Fruit fly (Drosophila melanogaster) whole organism, embryonic: ENCODE measurements around the gene CG7695.

Source experiments
- Atf6 ChIP-seq: fragments of 200-800 bp; sonication (Bioruptor generic); IDR thresholded peaks from 2 replicates; pipeline ENCODE4 v1.3.6; 2022; ENCODE audit warnings: missing biosample characterization, missing genetic modification characterization
- Bdp1 ChIP-seq: fragments of 200-800 bp; sonication (Bioruptor generic); optimal IDR thresholded peaks from 3 replicates; lab custom pipeline; 2016; ENCODE audit warnings: missing biosample characterization, missing genetic modification characterization
- CG10209 ChIP-seq: fragments of 200-800 bp; sonication (Bioruptor generic); optimal IDR thresholded peaks from 3 replicates; lab custom pipeline; 2017; ENCODE audit warnings: missing biosample characterization, mild to moderate bottlenecking, missing genetic modification characterization, missing genetic modification reagents
- CG11695 ChIP-seq: fragments of 200-800 bp; sonication (Bioruptor generic); IDR thresholded peaks from 3 replicates; pipeline ENCODE4 v1.3.6; 2022; ENCODE audit warnings: missing biosample characterization, missing genetic modification characterization
- CG12071 ChIP-seq: fragments of 200-800 bp; sonication (Bioruptor generic); optimal IDR thresholded peaks from 3 replicates; lab custom pipeline; 2018; ENCODE audit warnings: missing biosample characterization, mild to moderate bottlenecking, missing genetic modification characterization
- CG15073 ChIP-seq: fragments of 200-800 bp; sonication (Bioruptor generic); optimal IDR thresholded peaks from 2 replicates; lab custom pipeline; 2016; ENCODE audit warnings: missing biosample characterization, missing genetic modification characterization
- CG15696 ChIP-seq: fragments of 200-800 bp; sonication (Bioruptor generic); optimal IDR thresholded peaks from 2 replicates; lab custom pipeline; 2019; ENCODE audit warnings: missing biosample characterization, mild to moderate bottlenecking, missing genetic modification characterization, moderate library complexity
- CG17385 ChIP-seq: fragments of 200-800 bp; sonication (Bioruptor generic); optimal IDR thresholded peaks from 3 replicates; lab custom pipeline; 2018; ENCODE audit warnings: missing biosample characterization, mild to moderate bottlenecking, missing genetic modification characterization
- CG1832 ChIP-seq: fragments of 200-800 bp; sonication (Bioruptor generic); optimal IDR thresholded peaks from 2 replicates; lab custom pipeline; 2017; ENCODE audit warnings: missing biosample characterization, mild to moderate bottlenecking, missing genetic modification characterization, inconsistent platforms
- CG18619 ChIP-seq: fragments of 200-800 bp; sonication (Bioruptor generic); optimal IDR thresholded peaks from 3 replicates; lab custom pipeline; 2017; ENCODE audit warnings: missing biosample characterization, mild to moderate bottlenecking, missing genetic modification characterization
- CG2199 ChIP-seq: fragments of 200-800 bp; sonication (Bioruptor generic); IDR thresholded peaks from 3 replicates; pipeline ENCODE4 v1.3.6; 2022; ENCODE audit warnings: missing biosample characterization, missing genetic modification characterization
- CG31365 ChIP-seq: fragments of 200-800 bp; sonication (Bioruptor generic); optimal IDR thresholded peaks from 2 replicates; lab custom pipeline; 2018; ENCODE audit warnings: missing biosample characterization, mild to moderate bottlenecking, missing genetic modification characterization
- CG3281 ChIP-seq: fragments of 200-800 bp; sonication (Bioruptor generic); optimal IDR thresholded peaks from 3 replicates; lab custom pipeline; 2017; ENCODE audit warnings: missing biosample characterization, mild to moderate bottlenecking, missing genetic modification characterization
- CG4360 ChIP-seq: fragments of 200-800 bp; sonication (Bioruptor generic); IDR thresholded peaks from 2 replicates; pipeline ENCODE4 v1.3.6; 2022; ENCODE audit warnings: missing biosample characterization, missing genetic modification characterization
- CG5180 ChIP-seq: fragments of 200-800 bp; sonication (Bioruptor generic); optimal IDR thresholded peaks from 3 replicates; lab custom pipeline; 2017; ENCODE audit warnings: missing biosample characterization, missing genetic modification characterization, mild to moderate bottlenecking, moderate library complexity, missing genetic modification reagents
- CG5953 ChIP-seq: fragments of 200-800 bp; sonication (Bioruptor generic); IDR thresholded peaks from 2 replicates; pipeline ENCODE4 v1.3.6; 2022; ENCODE audit warnings: missing biosample characterization, missing genetic modification characterization
- CG7556 ChIP-seq: fragments of 200-800 bp; sonication (Bioruptor generic); optimal IDR thresholded peaks from 2 replicates; lab custom pipeline; 2017; ENCODE audit warnings: missing biosample characterization, mild to moderate bottlenecking, missing genetic modification characterization
- CG8388 ChIP-seq: fragments of 200-800 bp; sonication (Bioruptor generic); optimal IDR thresholded peaks from 2 replicates; lab custom pipeline; 2019; ENCODE audit warnings: missing biosample characterization, mild to moderate bottlenecking, missing genetic modification characterization, moderate library complexity
- CG9817 ChIP-seq: fragments of 200-800 bp; sonication (Bioruptor generic); optimal IDR thresholded peaks from 2 replicates; lab custom pipeline; 2018; ENCODE audit warnings: missing biosample characterization, mild to moderate bottlenecking, missing genetic modification characterization, moderate library complexity
- D19B ChIP-seq: fragments of 200-800 bp; sonication (Bioruptor generic); optimal IDR thresholded peaks from 2 replicates; lab custom pipeline; 2017; ENCODE audit warnings: missing biosample characterization, mild to moderate bottlenecking, missing genetic modification characterization
- Dfd ChIP-seq, 2 experiments: fragments of >200 bp; optimal IDR thresholded peaks; 2 replicates each; lab custom pipeline; 2017; ENCODE audit warnings: missing biosample characterization in 2 of 2, missing genetic modification characterization in 2 of 2
- Dp ChIP-seq: fragments of 200-800 bp; sonication (Bioruptor generic); optimal IDR thresholded peaks from 2 replicates; lab custom pipeline; 2018; ENCODE audit warnings: missing biosample characterization, mild to moderate bottlenecking, missing genetic modification characterization, moderate library complexity
- NC2β ChIP-seq: fragments of 200-800 bp; sonication (Bioruptor generic); optimal IDR thresholded peaks from 2 replicates; lab custom pipeline; 2016; ENCODE audit warnings: missing biosample characterization, missing genetic modification characterization
- Oaz ChIP-seq: fragments of 200-800 bp; sonication (Bioruptor generic); IDR thresholded peaks from 2 replicates; pipeline ENCODE4 v1.3.6; 2022; ENCODE audit warnings: missing biosample characterization, missing genetic modification characterization
- Ravus ChIP-seq: fragments of 200-800 bp; sonication (Bioruptor generic); IDR thresholded peaks from 2 replicates; pipeline ENCODE4 v1.3.6; 2022; ENCODE audit warnings: missing biosample characterization, missing genetic modification characterization
- Rx ChIP-seq: fragments of 200-800 bp; sonication (Bioruptor generic); IDR thresholded peaks from 2 replicates; pipeline ENCODE4 v1.3.6; 2022; ENCODE audit warnings: missing biosample characterization, missing genetic modification characterization
- Sox102F ChIP-seq: fragments of 200-800 bp; sonication (Bioruptor generic); optimal IDR thresholded peaks from 2 replicates; lab custom pipeline; 2018; ENCODE audit warnings: missing biosample characterization, mild to moderate bottlenecking, missing genetic modification characterization, moderate library complexity
- Spps ChIP-seq: fragments of 200-800 bp; sonication (Bioruptor generic); optimal IDR thresholded peaks from 2 replicates; lab custom pipeline; 2018; ENCODE audit warnings: missing biosample characterization, mild to moderate bottlenecking, missing genetic modification characterization
- Trl ChIP-seq, 3 experiments: fragments of >200 bp in 2 of 3; fragments of 200-800 bp in 1 of 3; sonication (Bioruptor generic) in 1 of 3; optimal IDR thresholded peaks; 2 replicates in 1 of 3; 3 replicates in 2 of 3; lab custom pipeline; 2016 to 2017; ENCODE audit warnings: missing biosample characterization in 1 of 3, missing genetic modification characterization in 1 of 3
- YL-1 ChIP-seq: fragments of 200-800 bp; sonication (Bioruptor generic); optimal IDR thresholded peaks from 3 replicates; lab custom pipeline; 2017; ENCODE audit warnings: missing biosample characterization, mild to moderate bottlenecking, missing genetic modification characterization
- ab ChIP-seq: fragments of 200-800 bp; sonication (Bioruptor generic); optimal IDR thresholded peaks from 2 replicates; lab custom pipeline; 2016; ENCODE audit warnings: missing biosample characterization, missing genetic modification characterization
- ac ChIP-seq: fragments of 200-800 bp; sonication (Bioruptor generic); optimal IDR thresholded peaks from 3 replicates; lab custom pipeline; 2017; ENCODE audit warnings: missing biosample characterization, mild to moderate bottlenecking, missing genetic modification characterization
- amos ChIP-seq: fragments of 200-800 bp; sonication (Bioruptor generic); IDR thresholded peaks from 2 replicates; pipeline ENCODE4 v1.3.6; 2022; ENCODE audit warnings: missing biosample characterization, missing genetic modification characterization; ENCODE audit not compliant: partially characterized antibody
- cas ChIP-seq: fragments of 200-800 bp; sonication (Bioruptor generic); IDR thresholded peaks from 2 replicates; pipeline ENCODE4 v1.3.6; 2022; ENCODE audit warnings: missing biosample characterization, missing genetic modification characterization
- dan ChIP-seq: fragments of 200-800 bp; sonication (Bioruptor generic); IDR thresholded peaks from 2 replicates; pipeline ENCODE4 v1.3.6; 2022; ENCODE audit warnings: missing biosample characterization, missing genetic modification characterization
- dmrt11E ChIP-seq: fragments of 200-800 bp; sonication (Bioruptor generic); optimal IDR thresholded peaks from 3 replicates; lab custom pipeline; 2018; ENCODE audit warnings: missing biosample characterization, mild to moderate bottlenecking, missing genetic modification characterization, moderate library complexity
- exex ChIP-seq: fragments of 200-800 bp; sonication (Bioruptor generic); optimal IDR thresholded peaks from 4 replicates; lab custom pipeline; 2018; ENCODE audit warnings: missing biosample characterization, mild to moderate bottlenecking, missing genetic modification characterization, moderate library complexity
- fd102C ChIP-seq: fragments of 200-800 bp; sonication (Bioruptor generic); optimal IDR thresholded peaks from 2 replicates; lab custom pipeline; 2018; ENCODE audit warnings: missing biosample characterization, mild to moderate bottlenecking, missing genetic modification characterization, moderate library complexity
- ftz-f1 ChIP-seq: fragments of 200-800 bp; sonication (Bioruptor generic); optimal IDR thresholded peaks from 2 replicates; lab custom pipeline; 2016; ENCODE audit warnings: missing biosample characterization, missing genetic modification characterization
- gem ChIP-seq: fragments of 200-800 bp; sonication (Bioruptor generic); optimal IDR thresholded peaks from 2 replicates; lab custom pipeline; 2019; ENCODE audit warnings: missing biosample characterization, mild to moderate bottlenecking, missing genetic modification characterization, moderate library complexity
- kah ChIP-seq: fragments of 200-800 bp; sonication (Bioruptor generic); optimal IDR thresholded peaks from 2 replicates; lab custom pipeline; 2018; ENCODE audit warnings: missing biosample characterization, mild to moderate bottlenecking, missing genetic modification characterization
- lola ChIP-seq, 3 experiments: fragments of >200 bp in 2 of 3; fragments of 200-800 bp in 1 of 3; sonication (Bioruptor generic) in 1 of 3; optimal IDR thresholded peaks; 2 replicates each; lab custom pipeline; 2017 to 2019; ENCODE audit warnings: missing biosample characterization in 3 of 3, missing genetic modification characterization in 3 of 3, mild to moderate bottlenecking in 1 of 3, moderate library complexity in 1 of 3
- lov ChIP-seq, 2 experiments: fragments of 200-800 bp in 1 of 2; fragments of >200 bp in 1 of 2; sonication (Bioruptor generic) in 1 of 2; IDR thresholded peaks in 1 of 2; optimal IDR thresholded peaks in 1 of 2; 2 replicates in 1 of 2; 3 replicates in 1 of 2; pipeline versions ENCODE4 v1.3.6 to Lab custom; 2017 to 2022; ENCODE audit warnings: missing biosample characterization in 1 of 2, missing genetic modification characterization in 1 of 2
- maf-S ChIP-seq: fragments of 200-800 bp; sonication (Bioruptor generic); optimal IDR thresholded peaks from 2 replicates; lab custom pipeline; 2016; ENCODE audit warnings: missing biosample characterization, missing genetic modification characterization
- pfk ChIP-seq: fragments of 200-800 bp; sonication (Bioruptor generic); optimal IDR thresholded peaks from 2 replicates; lab custom pipeline; 2018; ENCODE audit warnings: missing biosample characterization, mild to moderate bottlenecking, missing genetic modification characterization, moderate library complexity
- row ChIP-seq: fragments of 200-800 bp; sonication (Bioruptor generic); IDR thresholded peaks from 3 replicates; pipeline ENCODE4 v1.3.6; 2022; ENCODE audit warnings: missing biosample characterization, missing genetic modification characterization
- slou ChIP-seq: fragments of 200-800 bp; sonication (Bioruptor generic); optimal IDR thresholded peaks from 3 replicates; lab custom pipeline; 2016; ENCODE audit warnings: missing biosample characterization, missing genetic modification characterization
- tgo ChIP-seq: fragments of 200-800 bp; sonication (Bioruptor generic); IDR thresholded peaks from 3 replicates; pipeline ENCODE4 v1.3.6; 2022; ENCODE audit warnings: missing biosample characterization, missing genetic modification characterization

CG7695 gene

DNA sequence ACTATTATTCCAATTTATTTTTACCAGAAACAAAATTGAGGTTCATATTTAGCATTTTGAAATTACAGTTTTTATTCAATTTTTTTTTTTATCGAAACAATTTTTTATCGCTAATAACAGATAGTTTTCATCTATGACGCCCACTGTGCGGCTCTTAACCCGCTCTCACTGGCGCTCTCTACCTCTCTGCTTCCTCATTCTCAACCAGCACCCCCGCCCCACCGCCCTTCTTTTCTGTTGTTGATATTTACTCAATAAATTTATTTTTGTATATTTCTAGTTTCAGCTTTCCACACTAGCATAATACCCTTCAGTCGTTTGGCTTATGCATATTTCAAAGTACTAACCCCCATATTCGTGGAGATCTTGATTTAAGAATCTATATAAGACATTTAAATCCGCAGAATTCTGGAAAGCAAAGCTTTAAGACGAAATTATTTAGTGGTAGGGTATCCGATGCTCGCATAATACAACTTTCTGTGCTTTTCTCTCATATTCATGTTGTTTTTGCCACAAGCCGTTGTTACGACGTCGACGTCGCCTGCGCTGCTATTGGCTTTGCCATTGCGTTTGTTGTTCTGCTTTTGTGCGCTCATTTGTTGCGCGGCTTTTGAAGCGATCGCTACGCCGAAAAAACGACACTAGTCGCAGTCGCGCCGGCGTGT lies 33.3 kb downstream of the CG7695 start (continued):
- TF ChIP-seq exex (tag; lab: Kevin White, UChicago): peak; percentile 72
- TF ChIP-seq lola (GFP tag; optimal IDR thresholded peaks at IDR 0.05; lab: Kevin White, UChicago): peak in 1 of 3 experiments; percentile 97
- TF ChIP-seq CG7556 (GFP tag; lab: Kevin White, UChicago): peak; percentile 97
- TF ChIP-seq NC2β (GFP tag; lab: Kevin White, UChicago): peak; percentile 97
- TF ChIP-seq dmrt11E (tag; lab: Kevin White, UChicago): peak; percentile 95
- TF ChIP-seq ac: peak; percentile 78
- peak; percentile 90 for TF ChIP-seq ab (GFP tag; lab: Kevin White, UChicago)
- no peak; the same call in 1 of the 2 replicates for TF ChIP-seq amos (GFP tag; lab: Robert Waterston, UW)
- TF ChIP-seq maf-S (GFP tag; lab: Kevin White, UChicago): peak; percentile 94
- TF ChIP-seq Ravus (GFP tag; lab: Robert Waterston, UW): peak; percentile 84
- TF ChIP-seq D19B (GFP tag; lab: Kevin White, UChicago): peak; percentile 90
- no peak for TF ChIP-seq CG1832
- peak; percentile 75 for TF ChIP-seq pfk (GFP tag; lab: Kevin White, UChicago)
- TF ChIP-seq CG11695 (GFP tag; lab: Robert Waterston, UW): peak; percentile 95
- peak; percentile 96 for TF ChIP-seq tgo (GFP tag; lab: Robert Waterston, UW)
- peak; percentile 82 for TF ChIP-seq CG15073 (GFP tag; lab: Kevin White, UChicago)
- TF ChIP-seq CG8388 (GFP tag; lab: Kevin White, UChicago): peak; percentile 95
- peak; percentile 90 for TF ChIP-seq kah
- TF ChIP-seq Dfd (GFP tag; optimal IDR thresholded peaks at IDR 0.05; lab: Kevin White, UChicago): no peak
- peak; percentile 75 for TF ChIP-seq ftz-f1 (GFP tag; lab: Kevin White, UChicago)
- peak; percentile 94 for TF ChIP-seq CG17385
- TF ChIP-seq YL-1 (GFP tag; lab: Kevin White, UChicago): peak; percentile 93
- peak; percentile 93 for TF ChIP-seq CG9817 (tag; lab: Kevin White, UChicago)
- peak; percentile 74 for TF ChIP-seq CG2199 (GFP tag; lab: Robert Waterston, UW)
- peak; percentile 67 for TF ChIP-seq dan
- TF ChIP-seq Oaz (GFP tag; lab: Robert Waterston, UW): peak; percentile 81
- TF ChIP-seq CG15696 (tag; lab: Kevin White, UChicago): peak; percentile 91
- TF ChIP-seq CG12071 (GFP tag; lab: Kevin White, UChicago): peak; percentile 93
- TF ChIP-seq CG31365: peak; percentile 86
- peak; percentile 96 for TF ChIP-seq CG3281
- peak; percentile 91 for TF ChIP-seq CG5180
- TF ChIP-seq Bdp1 (GFP tag; lab: Kevin White, UChicago): peak; percentile 92
- peak; percentile 98 for TF ChIP-seq gem
- peak; percentile 94 for TF ChIP-seq slou (GFP tag; lab: Kevin White, UChicago)
- peak; percentile 99 for TF ChIP-seq row
- TF ChIP-seq Trl (optimal IDR thresholded peaks at IDR 0.05; lab: Kevin White, UChicago): peak; percentile 80 to 86
- TF ChIP-seq Trl (GFP tag; optimal IDR thresholded peaks at IDR 0.05; lab: Kevin White, UChicago): peak; percentile 98
- peak; percentile 97 for TF ChIP-seq CG18619
- TF ChIP-seq lov (optimal IDR thresholded peaks at IDR 0.05; lab: Kevin White, UChicago): no peak
- peak; percentile 94 for TF ChIP-seq lov (GFP tag; IDR thresholded peaks at IDR 0.05; lab: Robert Waterston, UW)
- peak; percentile 99 for TF ChIP-seq CG10209 (GFP tag; lab: Kevin White, UChicago)
- TF ChIP-seq Atf6 (GFP tag; lab: Robert Waterston, UW): peak; percentile 96
- peak; percentile 75 for TF ChIP-seq CG5953
- peak; percentile 98 for TF ChIP-seq Sox102F
- peak; percentile 75 for TF ChIP-seq CG4360 (GFP tag; lab: Robert Waterston, UW)
- TF ChIP-seq cas: peak; percentile 78; the same call in 1 of the 2 replicates
- TF ChIP-seq Rx (GFP tag; lab: Robert Waterston, UW): peak; percentile 92
- peak; percentile 96 for TF ChIP-seq Spps (tag; lab: Kevin White, UChicago)
- peak; percentile 66 for TF ChIP-seq fd102C
- TF ChIP-seq Dp (GFP tag; lab: Kevin White, UChicago): peak; percentile 23
